Fruit fly (Drosophila melanogaster): ENCODE measurements around the gene Lsp1beta.

DNA sequence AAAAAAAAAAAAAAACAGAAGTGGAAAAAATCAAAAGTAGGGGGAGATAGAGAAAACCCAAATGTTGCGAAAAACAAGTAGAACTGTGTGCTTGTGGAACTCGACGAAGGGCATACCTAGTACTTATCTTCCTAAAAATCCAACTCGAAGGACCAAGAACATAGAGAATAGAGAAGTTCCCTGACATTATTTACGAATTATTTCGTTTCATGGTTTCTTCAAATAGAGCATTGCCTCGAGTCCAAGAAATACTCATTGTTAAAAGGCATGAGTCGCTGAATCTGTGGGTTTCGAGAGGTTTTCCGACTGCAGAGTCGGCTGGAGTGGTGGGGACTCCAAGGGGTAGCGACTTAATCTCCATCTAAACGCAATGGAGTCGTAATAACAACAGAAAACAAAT lies 5.1 kb upstream of the Lsp1beta start:
- TF ChIP-seq CG7368 (GFP tag; optimal IDR thresholded peaks at IDR 0.05) (no peak), Gug (GFP tag; IDR thresholded peaks at IDR 0.05) (no peak), dac (GFP tag; optimal IDR thresholded peaks at IDR 0.05) (no peak)
